Fruit fly (Drosophila melanogaster) whole organism, embryonic: Measurements from ENCODE around the gene Wnt6.

Experiments used
- Asciz ChIP-seq: fragments of 200-800 bp; sonication (Bioruptor generic); optimal IDR thresholded peaks from 2 replicates; lab custom pipeline; 2017; ENCODE audit warnings: missing biosample characterization, mild to moderate bottlenecking, missing genetic modification characterization, missing genetic modification reagents
- Atf6 ChIP-seq: fragments of 200-800 bp; sonication (Bioruptor generic); IDR thresholded peaks from 2 replicates; pipeline ENCODE4 v1.3.6; 2022; ENCODE audit warnings: missing biosample characterization, missing genetic modification characterization
- CG11085 ChIP-seq: fragments of 200-800 bp; sonication (Bioruptor generic); IDR thresholded peaks from 2 replicates; pipeline ENCODE4 v1.3.6; 2022; ENCODE audit warnings: missing biosample characterization, missing genetic modification characterization
- CG11456 ChIP-seq: fragments of 200-800 bp; sonication (Bioruptor generic); IDR thresholded peaks from 3 replicates; pipeline ENCODE4 v1.3.6; 2022; ENCODE audit warnings: missing biosample characterization, missing genetic modification characterization
- CG11560 ChIP-seq: fragments of 200-800 bp; sonication (Bioruptor generic); IDR thresholded peaks from 3 replicates; pipeline ENCODE4 v1.3.6; 2022; ENCODE audit warnings: missing biosample characterization, missing genetic modification characterization
- CG12769 ChIP-seq: fragments of 200-800 bp; sonication (Bioruptor generic); optimal IDR thresholded peaks from 2 replicates; lab custom pipeline; 2019; ENCODE audit warnings: missing biosample characterization, mild to moderate bottlenecking, missing genetic modification characterization, moderate library complexity
- CG15479 ChIP-seq: fragments of 200-800 bp; sonication (Bioruptor generic); optimal IDR thresholded peaks from 3 replicates; lab custom pipeline; 2019; ENCODE audit warnings: missing biosample characterization, mild to moderate bottlenecking, missing genetic modification characterization, moderate library complexity
- CG15696 ChIP-seq: fragments of 200-800 bp; sonication (Bioruptor generic); optimal IDR thresholded peaks from 2 replicates; lab custom pipeline; 2019; ENCODE audit warnings: missing biosample characterization, mild to moderate bottlenecking, missing genetic modification characterization, moderate library complexity
- CG1602 ChIP-seq: fragments of 200-800 bp; sonication (Bioruptor generic); optimal IDR thresholded peaks from 3 replicates; lab custom pipeline; 2016; ENCODE audit warnings: missing biosample characterization, missing genetic modification characterization
- CG1603 ChIP-seq: fragments of 200-800 bp; sonication (Bioruptor generic); optimal IDR thresholded peaks from 2 replicates; lab custom pipeline; 2019; ENCODE audit warnings: missing biosample characterization, mild to moderate bottlenecking, missing genetic modification characterization, moderate library complexity
- CG16779 ChIP-seq: fragments of 200-800 bp; sonication (Bioruptor generic); IDR thresholded peaks from 2 replicates; pipeline ENCODE4 v1.3.6; 2022; ENCODE audit warnings: missing biosample characterization, missing genetic modification characterization
- CG17361 ChIP-seq: fragments of 200-800 bp; sonication (Bioruptor generic); IDR thresholded peaks from 3 replicates; pipeline ENCODE4 v1.3.6; 2022; ENCODE audit warnings: missing biosample characterization, missing genetic modification characterization
- CG18262 ChIP-seq: fragments of 200-800 bp; optimal IDR thresholded peaks from 3 replicates; lab custom pipeline; 2019; ENCODE audit warnings: missing biosample characterization, mild to moderate bottlenecking, missing genetic modification characterization, moderate library complexity
- CG18476 ChIP-seq: fragments of 200-800 bp; sonication (Bioruptor generic); optimal IDR thresholded peaks from 2 replicates; lab custom pipeline; 2016; ENCODE audit warnings: missing biosample characterization, mild to moderate bottlenecking, missing genetic modification characterization
- CG2116 ChIP-seq: fragments of 200-800 bp; sonication (Bioruptor generic); optimal IDR thresholded peaks from 3 replicates; lab custom pipeline; 2018; ENCODE audit warnings: missing biosample characterization, mild to moderate bottlenecking, missing genetic modification characterization
- CG3163 ChIP-seq: fragments of 200-800 bp; sonication (Bioruptor generic); optimal IDR thresholded peaks from 3 replicates; lab custom pipeline; 2016; ENCODE audit warnings: missing biosample characterization, missing genetic modification characterization
- CG8359 ChIP-seq: fragments of 200-800 bp; sonication (Bioruptor generic); optimal IDR thresholded peaks from 2 replicates; lab custom pipeline; 2017; ENCODE audit warnings: missing biosample characterization, mild to moderate bottlenecking, missing genetic modification characterization, borderline replicate concordance
- CkIIα-i1 ChIP-seq: fragments of 200-800 bp; sonication (Bioruptor generic); IDR thresholded peaks from 2 replicates; pipeline ENCODE4 v1.3.6; 2022; ENCODE audit warnings: missing biosample characterization, missing genetic modification characterization
- Dip3 ChIP-seq: fragments of 200-800 bp; sonication (Bioruptor generic); optimal IDR thresholded peaks from 3 replicates; lab custom pipeline; 2016; ENCODE audit warnings: missing biosample characterization, missing genetic modification characterization
- Doc2 ChIP-seq: fragments of 200-800 bp; sonication (Bioruptor generic); IDR thresholded peaks from 2 replicates; pipeline ENCODE4 v1.3.6; 2022; ENCODE audit warnings: missing biosample characterization, missing genetic modification characterization
- GATAe ChIP-seq: fragments of 200-800 bp; sonication (Bioruptor generic); conservative IDR thresholded peaks from 2 replicates; pipeline ENCODE4 v1.3.6; 2022; ENCODE audit warnings: missing biosample characterization, missing genetic modification characterization
- Hr78 ChIP-seq, 2 experiments: fragments of 200-800 bp in 1 of 2; fragments of >200 bp in 1 of 2; sonication (Bioruptor generic) in 1 of 2; optimal IDR thresholded peaks; 2 replicates each; lab custom pipeline; 2017 to 2019; ENCODE audit warnings: missing biosample characterization in 2 of 2, missing genetic modification characterization in 2 of 2, mild to moderate bottlenecking in 1 of 2, moderate library complexity in 1 of 2
- Lim3 ChIP-seq: fragments of 200-800 bp; sonication (Bioruptor generic); IDR thresholded peaks from 2 replicates; pipeline ENCODE4 v1.3.6; 2022; ENCODE audit warnings: missing biosample characterization, missing genetic modification characterization
- NC2α ChIP-seq: fragments of 200-800 bp; sonication (Bioruptor generic); optimal IDR thresholded peaks from 2 replicates; lab custom pipeline; 2016; ENCODE audit warnings: missing biosample characterization, missing genetic modification characterization
- NFAT ChIP-seq: fragments of 200-800 bp; sonication (Bioruptor generic); IDR thresholded peaks from 2 replicates; pipeline ENCODE4 v1.3.6; 2022; ENCODE audit warnings: missing biosample characterization, missing genetic modification characterization
- abd-A ChIP-seq: fragments of 200-800 bp; sonication (Bioruptor generic); optimal IDR thresholded peaks from 3 replicates; lab custom pipeline; 2019; ENCODE audit warnings: missing biosample characterization, mild to moderate bottlenecking, missing genetic modification characterization, moderate library complexity
- aop ChIP-seq: fragments of 200-800 bp; sonication (Bioruptor generic); IDR thresholded peaks from 2 replicates; pipeline ENCODE4 v1.3.6; 2022; ENCODE audit warnings: missing biosample characterization, missing genetic modification characterization
- ase ChIP-seq: fragments of 200-800 bp; sonication (Bioruptor generic); IDR thresholded peaks from 3 replicates; pipeline ENCODE4 v1.3.6; 2022; ENCODE audit warnings: missing biosample characterization, missing genetic modification characterization
- cad ChIP-seq: fragments of >200 bp; optimal IDR thresholded peaks from 2 replicates; lab custom pipeline; 2017; ENCODE audit warnings: missing biosample characterization, missing genetic modification characterization
- cg ChIP-seq: fragments of 200-800 bp; sonication (Bioruptor generic); optimal IDR thresholded peaks from 3 replicates; lab custom pipeline; 2019; ENCODE audit warnings: missing biosample characterization, mild to moderate bottlenecking, missing genetic modification characterization, moderate library complexity
- fru ChIP-seq: fragments of >200 bp; optimal IDR thresholded peaks from 2 replicates; lab custom pipeline; 2017
- grn ChIP-seq: fragments of 200-800 bp; sonication (Bioruptor generic); optimal IDR thresholded peaks from 3 replicates; lab custom pipeline; 2017; ENCODE audit warnings: missing biosample characterization, missing genetic modification characterization
- ind ChIP-seq: fragments of 200-800 bp; sonication (Bioruptor generic); optimal IDR thresholded peaks from 3 replicates; lab custom pipeline; 2016; ENCODE audit warnings: missing biosample characterization, missing genetic modification characterization
- inv ChIP-seq: fragments of 200-800 bp; sonication (Bioruptor generic); IDR thresholded peaks from 2 replicates; pipeline ENCODE4 v1.3.6; 2022; ENCODE audit warnings: missing biosample characterization, missing genetic modification characterization; ENCODE audit not compliant: partially characterized antibody
- jigr1 ChIP-seq: fragments of 200-800 bp; sonication (Bioruptor generic); IDR thresholded peaks from 3 replicates; pipeline ENCODE4 v1.3.6; 2022; ENCODE audit warnings: missing biosample characterization, missing genetic modification characterization
- klu ChIP-seq: fragments of 200-800 bp; sonication (Bioruptor generic); IDR thresholded peaks from 2 replicates; pipeline ENCODE4 v1.3.6; 2022; ENCODE audit warnings: missing biosample characterization, missing genetic modification characterization
- lmd ChIP-seq: fragments of 200-800 bp; sonication (Bioruptor generic); IDR thresholded peaks from 2 replicates; pipeline ENCODE4 v1.3.6; 2022; ENCODE audit warnings: missing biosample characterization, missing genetic modification characterization
- mirr ChIP-seq: fragments of 200-800 bp; sonication (Bioruptor generic); optimal IDR thresholded peaks from 3 replicates; lab custom pipeline; 2018; ENCODE audit warnings: missing biosample characterization, mild to moderate bottlenecking, missing genetic modification characterization
- nerfin-1 ChIP-seq: fragments of 200-800 bp; sonication (Bioruptor generic); optimal IDR thresholded peaks from 3 replicates; lab custom pipeline; 2019; ENCODE audit warnings: missing biosample characterization, mild to moderate bottlenecking, missing genetic modification characterization, moderate library complexity
- pan ChIP-seq, 4 experiments: fragments of >200 bp in 3 of 4; fragments of 200-800 bp in 1 of 4; sonication (Bioruptor generic) in 1 of 4; optimal IDR thresholded peaks in 3 of 4; IDR thresholded peaks in 1 of 4; 2 replicates each; pipeline versions ENCODE4 v1.3.6 to Lab custom; 2017 to 2022; ENCODE audit warnings: missing biosample characterization in 2 of 4, missing genetic modification characterization in 2 of 4, mixed read lengths in 1 of 4
- prd ChIP-seq, 3 experiments: fragments of >200 bp in 2 of 3; fragments of 200-800 bp in 1 of 3; sonication (Bioruptor generic) in 1 of 3; optimal IDR thresholded peaks in 2 of 3; IDR thresholded peaks in 1 of 3; 2 replicates in 2 of 3; 3 replicates in 1 of 3; pipeline versions ENCODE4 v1.3.6 to Lab custom; 2017 to 2022; ENCODE audit warnings: missing biosample characterization in 1 of 3, missing genetic modification characterization in 1 of 3
- repo ChIP-seq: fragments of 200-800 bp; sonication (Bioruptor generic); optimal IDR thresholded peaks from 2 replicates; lab custom pipeline; 2016; ENCODE audit warnings: missing biosample characterization, missing genetic modification characterization
- slbo ChIP-seq: fragments of 200-800 bp; sonication (Bioruptor generic); IDR thresholded peaks from 2 replicates; pipeline ENCODE4 v1.3.6; 2022; ENCODE audit warnings: missing biosample characterization, missing genetic modification characterization
- tgo ChIP-seq: fragments of 200-800 bp; sonication (Bioruptor generic); IDR thresholded peaks from 3 replicates; pipeline ENCODE4 v1.3.6; 2022; ENCODE audit warnings: missing biosample characterization, missing genetic modification characterization
- tll ChIP-seq, 2 experiments: fragments of 200-800 bp in 1 of 2; fragments of >200 bp in 1 of 2; sonication (Bioruptor generic) in 1 of 2; optimal IDR thresholded peaks; 2 replicates each; lab custom pipeline; 2017 to 2019; ENCODE audit warnings: missing biosample characterization in 2 of 2, missing genetic modification characterization in 2 of 2, mild to moderate bottlenecking in 1 of 2, moderate library complexity in 1 of 2
- zf30C ChIP-seq: fragments of 200-800 bp; sonication (Bioruptor generic); optimal IDR thresholded peaks from 3 replicates; lab custom pipeline; 2018; ENCODE audit warnings: missing biosample characterization, mild to moderate bottlenecking, missing genetic modification characterization

Gene Wnt6

dm6 chr2L:7306782-7307181, 26.7 kb upstream of the Wnt6 start, which contains the start of gene wg (continued):
- TF ChIP-seq mirr (GFP tag; lab: Kevin White, UChicago) (peak; percentile 50), CG11456 (GFP tag; lab: Robert Waterston, UW) (no peak), CkIIα-i1 (no peak), Atf6 (0 out of 2 replicates have a peak, but pooled peaks have one; percentile 24), repo (GFP tag; lab: Kevin White, UChicago) (peak; percentile 12), cg (GFP tag; lab: Kevin White, UChicago) (peak; percentile 100), CG11085 (no peak)

dm6 chr2L:7311467-7311866, 22.0 kb upstream of the Wnt6 start:
- TF ChIP-seq grn (peak; percentile 47), tll (GFP tag; optimal IDR thresholded peaks at IDR 0.05; lab: Kevin White, UChicago) (peak in 1 of 2 experiments; percentile 54), Lim3 (GFP tag; lab: Robert Waterston, UW) (no peak), CG15479 (peak; percentile 38), CG15696 (tag; lab: Kevin White, UChicago) (peak; percentile 17), prd (optimal IDR thresholded peaks at IDR 0.05; lab: Kevin White, UChicago) (no peak), prd (GFP tag; IDR thresholded peaks at IDR 0.05; lab: Robert Waterston, UW) (0 out of 3 replicates have a peak, but pooled peaks have one; percentile 25), CG18262 (tag; lab: Kevin White, UChicago) (no peak), ase (GFP tag; lab: Robert Waterston, UW) (no peak)
- TF ChIP-seq, all 482 proteins: peak for 5

- no peak for TF ChIP-seq fru (lab: Kevin White, UChicago)
- no peak for TF ChIP-seq pan (optimal IDR thresholded peaks at IDR 0.05; lab: Kevin White, UChicago)
- TF ChIP-seq pan (GFP tag; optimal IDR thresholded peaks at IDR 0.05 in 1 of 2, IDR thresholded peaks at IDR 0.05 in 1 of 2): peak in 1 of 2 experiments; percentile 29
- no peak for TF ChIP-seq GATAe (GFP tag; lab: Robert Waterston, UW)
- TF ChIP-seq NFAT (GFP tag; lab: Robert Waterston, UW): no peak
- TF ChIP-seq slbo (GFP tag; lab: Robert Waterston, UW): no peak
- no peak for TF ChIP-seq CG1602
- TF ChIP-seq zf30C (GFP tag; lab: Kevin White, UChicago): no peak
- no peak for TF ChIP-seq cad (GFP tag; lab: Kevin White, UChicago)
- TF ChIP-seq CG16779 (GFP tag; lab: Robert Waterston, UW): no peak
- no peak for TF ChIP-seq ind (GFP tag; lab: Kevin White, UChicago)
- no peak for TF ChIP-seq CG2116 (GFP tag; lab: Kevin White, UChicago)
- no peak for TF ChIP-seq CG3163
- peak; percentile 54 for TF ChIP-seq CG1603 (tag; lab: Kevin White, UChicago)
- no peak for TF ChIP-seq inv
- no peak for TF ChIP-seq NC2α (GFP tag; lab: Kevin White, UChicago)
- no peak for TF ChIP-seq jigr1 (GFP tag; lab: Robert Waterston, UW)
- no peak for TF ChIP-seq Asciz (GFP tag; lab: Kevin White, UChicago)
- no peak for TF ChIP-seq Hr78 (GFP tag; optimal IDR thresholded peaks at IDR 0.05; lab: Kevin White, UChicago)
- TF ChIP-seq Atf6: no peak
- no peak for TF ChIP-seq CG8359
- 0 out of 3 replicates have a peak, but pooled peaks have one; percentile 30 for TF ChIP-seq CG17361 (GFP tag; lab: Robert Waterston, UW)
- TF ChIP-seq tgo (GFP tag; lab: Robert Waterston, UW): peak; percentile 18; the same call in 1 of the 3 replicates
- TF ChIP-seq lmd: peak; percentile 47; the same call in 1 of the 2 replicates
- TF ChIP-seq Dip3 (GFP tag; lab: Kevin White, UChicago): no peak
- TF ChIP-seq CG18476: no peak
- TF ChIP-seq nerfin-1 (tag; lab: Kevin White, UChicago): no peak
- no peak for TF ChIP-seq CG12769
- TF ChIP-seq CG11560 (tag; lab: Robert Waterston, UW): no peak
- TF ChIP-seq Doc2 (GFP tag; lab: Robert Waterston, UW): no peak
- TF ChIP-seq klu (GFP tag; lab: Robert Waterston, UW): no peak
- no peak for TF ChIP-seq CG11085
- TF ChIP-seq aop (GFP tag; lab: Robert Waterston, UW): no peak
- TF ChIP-seq abd-A: no peak
Measured at dm6 chr2L:7313233-7313858, 20.2 kb upstream of the Wnt6 start.
